Fruit fly (Drosophila melanogaster) whole organism, embryonic: ENCODE results near the gene Prx4.

Experiments used
- Antp ChIP-seq: fragments of 200-800 bp; sonication (Bioruptor generic); optimal IDR thresholded peaks from 3 replicates; lab custom pipeline; 2016; ENCODE audit warnings: missing biosample characterization, missing genetic modification characterization
- Atf-2 ChIP-seq: fragments of 200-800 bp; sonication (Bioruptor generic); optimal IDR thresholded peaks from 2 replicates; lab custom pipeline; 2016; ENCODE audit warnings: missing biosample characterization, missing genetic modification characterization
- CG10462 ChIP-seq: fragments of 200-800 bp; sonication (Bioruptor generic); optimal IDR thresholded peaks from 2 replicates; lab custom pipeline; 2016; ENCODE audit warnings: missing biosample characterization, missing genetic modification characterization
- CG11504 ChIP-seq: fragments of 200-800 bp; sonication (Bioruptor generic); optimal IDR thresholded peaks from 3 replicates; lab custom pipeline; 2019; ENCODE audit warnings: missing biosample characterization, mild to moderate bottlenecking, missing genetic modification characterization, moderate library complexity
- CG12236 ChIP-seq: fragments of 200-800 bp; sonication (Bioruptor generic); optimal IDR thresholded peaks from 2 replicates; lab custom pipeline; 2016; ENCODE audit warnings: missing biosample characterization, missing genetic modification characterization
- CG12391 ChIP-seq: fragments of 200-800 bp; sonication (Bioruptor generic); optimal IDR thresholded peaks from 3 replicates; lab custom pipeline; 2018; ENCODE audit warnings: missing biosample characterization, mild to moderate bottlenecking, missing genetic modification characterization, moderate library complexity
- CG14050 ChIP-seq: fragments of 200-800 bp; sonication (Bioruptor generic); IDR thresholded peaks from 3 replicates; pipeline ENCODE4 v1.3.6; 2022; ENCODE audit warnings: missing biosample characterization, missing genetic modification characterization
- CG14965 ChIP-seq: fragments of 200-800 bp; sonication (Bioruptor generic); optimal IDR thresholded peaks from 2 replicates; lab custom pipeline; 2016; ENCODE audit warnings: missing biosample characterization, missing genetic modification characterization, borderline replicate concordance
- CG15514 ChIP-seq: fragments of 200-800 bp; sonication (Bioruptor generic); optimal IDR thresholded peaks from 3 replicates; lab custom pipeline; 2017; ENCODE audit warnings: missing biosample characterization, missing genetic modification characterization, mild to moderate bottlenecking, moderate library complexity, missing genetic modification reagents
- CG1602 ChIP-seq: fragments of 200-800 bp; sonication (Bioruptor generic); optimal IDR thresholded peaks from 3 replicates; lab custom pipeline; 2016; ENCODE audit warnings: missing biosample characterization, missing genetic modification characterization
- CG18476 ChIP-seq: fragments of 200-800 bp; sonication (Bioruptor generic); optimal IDR thresholded peaks from 2 replicates; lab custom pipeline; 2016; ENCODE audit warnings: missing biosample characterization, mild to moderate bottlenecking, missing genetic modification characterization
- CG30403 ChIP-seq: fragments of 200-800 bp; sonication (Bioruptor generic); optimal IDR thresholded peaks from 3 replicates; lab custom pipeline; 2016; ENCODE audit warnings: missing biosample characterization, missing genetic modification characterization
- CG3995 ChIP-seq: fragments of 200-800 bp; sonication (Bioruptor generic); optimal IDR thresholded peaks from 3 replicates; lab custom pipeline; 2016; ENCODE audit warnings: missing biosample characterization, missing genetic modification characterization
- CG4282 ChIP-seq: fragments of 200-800 bp; sonication (Bioruptor generic); optimal IDR thresholded peaks from 2 replicates; lab custom pipeline; 2016; ENCODE audit warnings: missing biosample characterization, missing genetic modification characterization
- CG4617 ChIP-seq: fragments of 200-800 bp; sonication (Bioruptor generic); optimal IDR thresholded peaks from 3 replicates; lab custom pipeline; 2016; ENCODE audit warnings: missing biosample characterization, missing genetic modification characterization, borderline replicate concordance
- CG4730 ChIP-seq: fragments of 200-800 bp; sonication (Bioruptor generic); IDR thresholded peaks from 2 replicates; pipeline ENCODE4 v1.3.6; 2022; ENCODE audit warnings: missing biosample characterization, missing genetic modification characterization
- CG6272 ChIP-seq: fragments of 200-800 bp; sonication (Bioruptor generic); IDR thresholded peaks from 2 replicates; pipeline ENCODE4 v1.3.6; 2022; ENCODE audit warnings: missing biosample characterization, missing genetic modification characterization
- CG8478 ChIP-seq: fragments of >200 bp; optimal IDR thresholded peaks from 2 replicates; lab custom pipeline; 2018
- CG9876 ChIP-seq: fragments of 200-800 bp; sonication (Bioruptor generic); optimal IDR thresholded peaks from 2 replicates; lab custom pipeline; 2016; ENCODE audit warnings: missing biosample characterization, missing genetic modification characterization
- D19B ChIP-seq: fragments of 200-800 bp; sonication (Bioruptor generic); optimal IDR thresholded peaks from 2 replicates; lab custom pipeline; 2017; ENCODE audit warnings: missing biosample characterization, mild to moderate bottlenecking, missing genetic modification characterization
- Dbx ChIP-seq: fragments of 200-800 bp; sonication (Bioruptor generic); IDR thresholded peaks from 3 replicates; pipeline ENCODE4 v1.3.6; 2022; ENCODE audit warnings: missing biosample characterization, missing genetic modification characterization
- Deaf1 ChIP-seq: fragments of 200-800 bp; optimal IDR thresholded peaks from 3 replicates; lab custom pipeline; 2019; ENCODE audit warnings: missing biosample characterization, mild to moderate bottlenecking, missing genetic modification characterization, moderate library complexity
- Dip3 ChIP-seq: fragments of 200-800 bp; sonication (Bioruptor generic); optimal IDR thresholded peaks from 3 replicates; lab custom pipeline; 2016; ENCODE audit warnings: missing biosample characterization, missing genetic modification characterization
- Fer3 ChIP-seq: fragments of 200-800 bp; sonication (Bioruptor generic); optimal IDR thresholded peaks from 2 replicates; lab custom pipeline; 2018; ENCODE audit warnings: missing biosample characterization, mild to moderate bottlenecking, missing genetic modification characterization, moderate library complexity
- H15 ChIP-seq: fragments of 200-800 bp; sonication (Bioruptor generic); IDR thresholded peaks from 3 replicates; pipeline ENCODE4 v1.3.6; 2022; ENCODE audit warnings: missing biosample characterization, missing genetic modification characterization
- HLH4C ChIP-seq: fragments of 200-800 bp; sonication (Bioruptor generic); IDR thresholded peaks from 3 replicates; pipeline ENCODE4 v1.3.6; 2022; ENCODE audit warnings: missing biosample characterization, missing genetic modification characterization; ENCODE audit not compliant: partially characterized antibody
- Jarid2 ChIP-seq: fragments of 200-800 bp; sonication (Bioruptor generic); optimal IDR thresholded peaks from 3 replicates; lab custom pipeline; 2017; ENCODE audit warnings: mild to moderate bottlenecking, missing biosample characterization, missing genetic modification reagents, missing genetic modification characterization
- NC2α ChIP-seq: fragments of 200-800 bp; sonication (Bioruptor generic); optimal IDR thresholded peaks from 2 replicates; lab custom pipeline; 2016; ENCODE audit warnings: missing biosample characterization, missing genetic modification characterization
- Neu2 ChIP-seq: fragments of 200-800 bp; sonication (Bioruptor generic); optimal IDR thresholded peaks from 3 replicates; lab custom pipeline; 2016; ENCODE audit warnings: missing biosample characterization, missing genetic modification characterization, borderline replicate concordance
- Sox102F ChIP-seq: fragments of 200-800 bp; sonication (Bioruptor generic); optimal IDR thresholded peaks from 2 replicates; lab custom pipeline; 2018; ENCODE audit warnings: missing biosample characterization, mild to moderate bottlenecking, missing genetic modification characterization, moderate library complexity
- Xbp1 ChIP-seq: fragments of 200-800 bp; sonication (Bioruptor generic); optimal IDR thresholded peaks from 3 replicates; lab custom pipeline; 2016; ENCODE audit warnings: missing biosample characterization, mild to moderate bottlenecking, missing genetic modification characterization
- abd-A ChIP-seq: fragments of 200-800 bp; sonication (Bioruptor generic); optimal IDR thresholded peaks from 3 replicates; lab custom pipeline; 2019; ENCODE audit warnings: missing biosample characterization, mild to moderate bottlenecking, missing genetic modification characterization, moderate library complexity
- aop ChIP-seq: fragments of 200-800 bp; sonication (Bioruptor generic); IDR thresholded peaks from 2 replicates; pipeline ENCODE4 v1.3.6; 2022; ENCODE audit warnings: missing biosample characterization, missing genetic modification characterization
- ato ChIP-seq: fragments of 200-800 bp; sonication (Bioruptor generic); IDR thresholded peaks from 2 replicates; pipeline ENCODE4 v1.3.6; 2022; ENCODE audit warnings: missing biosample characterization, missing genetic modification characterization; ENCODE audit not compliant: partially characterized antibody
- br ChIP-seq: fragments of >200 bp; optimal IDR thresholded peaks from 2 replicates; lab custom pipeline; 2017
- disco-r ChIP-seq: fragments of 200-800 bp; sonication (Bioruptor generic); optimal IDR thresholded peaks from 2 replicates; lab custom pipeline; 2016; ENCODE audit warnings: missing biosample characterization, missing genetic modification characterization
- dpn ChIP-seq, 2 experiments: fragments of 200-800 bp; sonication (Bioruptor generic); optimal IDR thresholded peaks; 3 replicates each; lab custom pipeline; 2016; ENCODE audit warnings: missing biosample characterization in 2 of 2, missing genetic modification characterization in 2 of 2
- ham ChIP-seq: fragments of 200-800 bp; sonication (Bioruptor generic); IDR thresholded peaks from 2 replicates; pipeline ENCODE4 v1.3.6; 2022; ENCODE audit warnings: missing biosample characterization, missing genetic modification characterization
- hkb ChIP-seq, 2 experiments: fragments of 200-800 bp in 1 of 2; fragments of >200 bp in 1 of 2; sonication (Bioruptor generic) in 1 of 2; IDR thresholded peaks in 1 of 2; optimal IDR thresholded peaks in 1 of 2; 2 replicates each; pipeline versions ENCODE4 v1.3.6 to Lab custom; 2017 to 2022; ENCODE audit warnings: missing biosample characterization in 1 of 2, missing genetic modification characterization in 1 of 2
- kni ChIP-seq: fragments of 200-800 bp; sonication (Bioruptor generic); optimal IDR thresholded peaks from 3 replicates; lab custom pipeline; 2017; ENCODE audit warnings: mild to moderate bottlenecking, missing biosample characterization, missing genetic modification reagents, missing genetic modification characterization
- odd ChIP-seq: fragments of 200-800 bp; sonication (Bioruptor generic); optimal IDR thresholded peaks from 2 replicates; lab custom pipeline; 2017; ENCODE audit warnings: missing biosample characterization, mild to moderate bottlenecking, missing genetic modification characterization
- otp ChIP-seq: fragments of 200-800 bp; sonication (Bioruptor generic); IDR thresholded peaks from 3 replicates; pipeline ENCODE4, ENCODE4 v1.3.6; 2022; ENCODE audit warnings: missing biosample characterization, missing genetic modification characterization
- stc ChIP-seq: fragments of 200-800 bp; sonication (Bioruptor generic); IDR thresholded peaks from 2 replicates; pipeline ENCODE4 v1.3.6; 2022; ENCODE audit warnings: missing biosample characterization, missing genetic modification characterization
- stwl ChIP-seq: fragments of 200-800 bp; sonication (Bioruptor generic); optimal IDR thresholded peaks from 3 replicates; lab custom pipeline; 2018; ENCODE audit warnings: missing biosample characterization, mild to moderate bottlenecking, missing genetic modification characterization, moderate library complexity
- tin ChIP-seq: fragments of 200-800 bp; sonication (Bioruptor generic); optimal IDR thresholded peaks from 3 replicates; lab custom pipeline; 2016; ENCODE audit warnings: missing biosample characterization, missing genetic modification characterization
- tll ChIP-seq, 2 experiments: fragments of 200-800 bp in 1 of 2; fragments of >200 bp in 1 of 2; sonication (Bioruptor generic) in 1 of 2; optimal IDR thresholded peaks; 2 replicates each; lab custom pipeline; 2017 to 2019; ENCODE audit warnings: missing biosample characterization in 2 of 2, missing genetic modification characterization in 2 of 2, mild to moderate bottlenecking in 1 of 2, moderate library complexity in 1 of 2
- tup ChIP-seq: fragments of 200-800 bp; sonication (Bioruptor generic); optimal IDR thresholded peaks from 2 replicates; lab custom pipeline; 2016; ENCODE audit warnings: missing biosample characterization, mild to moderate bottlenecking, missing genetic modification characterization, moderate library complexity
- wdn ChIP-seq: fragments of 200-800 bp; sonication (Bioruptor generic); IDR thresholded peaks from 2 replicates; pipeline ENCODE4 v1.3.6; 2022; ENCODE audit warnings: missing biosample characterization, missing genetic modification characterization

Prx4 gene

dm6 chr3L:3076954-3077353 is 34.8 kb downstream of the Prx4 start (continued):
- peak; percentile 47 for TF ChIP-seq abd-A (tag; lab: Kevin White, UChicago)

dm6 chr3L:3077568-3078107 is 35.5 kb downstream of the Prx4 start:
- TF ChIP-seq CG11504 (no peak), CG10462 (GFP tag; lab: Kevin White, UChicago) (no peak), Neu2 (GFP tag; lab: Kevin White, UChicago) (no peak), tll (GFP tag; optimal IDR thresholded peaks at IDR 0.05; lab: Kevin White, UChicago) (no peak), Dip3 (peak; percentile 11), Xbp1 (GFP tag; lab: Kevin White, UChicago) (peak; percentile 4), CG15514 (GFP tag; lab: Kevin White, UChicago) (peak; percentile 56), tup (GFP tag; lab: Kevin White, UChicago) (no peak), NC2α (GFP tag; lab: Kevin White, UChicago) (no peak), Atf-2 (GFP tag; lab: Kevin White, UChicago) (no peak), Deaf1 (tag; lab: Kevin White, UChicago) (peak; percentile 69), CG4730 (GFP tag; lab: Robert Waterston, UW) (no peak), tin (GFP tag; lab: Kevin White, UChicago) (no peak), wdn (GFP tag; lab: Robert Waterston, UW) (peak; percentile 33; the same call in 1 of the 2 replicates), CG9876 (GFP tag; lab: Kevin White, UChicago) (peak; percentile 0), stc (peak; percentile 41; the same call in 1 of the 2 replicates), Fer3 (tag; lab: Kevin White, UChicago) (peak; percentile 50), CG4617 (GFP tag; lab: Kevin White, UChicago) (no peak), br (lab: Kevin White, UChicago) (no peak), Jarid2 (GFP tag; lab: Kevin White, UChicago) (peak; percentile 81), CG4282 (GFP tag; lab: Kevin White, UChicago) (no peak), ato (GFP tag; lab: Robert Waterston, UW) (peak; percentile 10; the same call in 1 of the 2 replicates), CG12236 (GFP tag; lab: Kevin White, UChicago) (no peak), CG30403 (no peak), CG8478 (lab: Kevin White, UChicago) (no peak), dpn (GFP tag; optimal IDR thresholded peaks at IDR 0.05; lab: Kevin White, UChicago) (peak in 1 of 2 experiments; percentile 13), CG6272 (GFP tag; lab: Robert Waterston, UW) (0 out of 2 replicates have a peak, but pooled peaks have one; percentile 13), Antp (peak; percentile 55), Sox102F (no peak), odd (peak; percentile 15), hkb (optimal IDR thresholded peaks at IDR 0.05; lab: Kevin White, UChicago) (no peak), hkb (GFP tag; IDR thresholded peaks at IDR 0.05; lab: Robert Waterston, UW) (peak; percentile 59), D19B (no peak), kni (peak; percentile 37), H15 (0 out of 3 replicates have a peak, but pooled peaks have one; percentile 35), CG14965 (GFP tag; lab: Kevin White, UChicago) (no peak), ham (GFP tag; lab: Robert Waterston, UW) (no peak), otp (GFP tag; lab: Robert Waterston, UW) (peak; percentile 62; the same call in 1 of the 3 replicates), stwl (tag; lab: Kevin White, UChicago) (no peak), Dbx (GFP tag; lab: Robert Waterston, UW) (peak; percentile 61; the same call in 1 of the 3 replicates), CG14050 (GFP tag; lab: Robert Waterston, UW) (no peak), HLH4C (GFP tag; lab: Robert Waterston, UW) (0 out of 3 replicates have a peak, but pooled peaks have one; percentile 21), CG12391 (no peak), CG18476 (GFP tag; lab: Kevin White, UChicago) (no peak), disco-r (GFP tag; lab: Kevin White, UChicago) (no peak), aop (GFP tag; lab: Robert Waterston, UW) (no peak), CG3995 (peak; percentile 93), CG1602 (GFP tag; lab: Kevin White, UChicago) (no peak)
